Worm (Caenorhabditis elegans) whole organism, L4 larva: ENCODE data around the gene K01G5.8.

Experiments used
- F26F4.8 ChIP-seq: fragments of 200-800 bp; sonication (Bioruptor generic); conservative IDR thresholded peaks from 2 replicates; pipeline ENCODE4 v1.3.6; 2022; ENCODE audit warnings: missing genetic modification characterization, missing compliant biosample characterization
- F49E8.2 ChIP-seq: sonication (generic microtip); optimal IDR thresholded peaks from 2 replicates; lab custom pipeline; 2016; ENCODE audit warnings: missing compliant biosample characterization, mild to moderate bottlenecking, missing genetic modification characterization, borderline replicate concordance
- T20F7.1 ChIP-seq: fragments of 200-800 bp; sonication (Bioruptor generic); optimal IDR thresholded peaks from 2 replicates; lab custom pipeline; 2018; ENCODE audit warnings: mild to moderate bottlenecking, missing genetic modification characterization, missing compliant biosample characterization
- Y105C5A.15 ChIP-seq: fragments of 200-800 bp; sonication (Bioruptor generic); IDR thresholded peaks from 2 replicates; pipeline ENCODE4 v1.3.6; 2022; ENCODE audit warnings: missing genetic modification characterization, missing compliant biosample characterization
- Y5F2A.4 ChIP-seq: fragments of 200-800 bp; sonication (Bioruptor generic); optimal IDR thresholded peaks from 2 replicates; lab custom pipeline; 2018; ENCODE audit warnings: mild to moderate bottlenecking, missing genetic modification characterization, missing compliant biosample characterization
- attf-4 ChIP-seq: sonication (generic microtip); optimal IDR thresholded peaks from 3 replicates; lab custom pipeline; 2017; ENCODE audit warnings: missing biosample characterization, missing genetic modification characterization
- ceh-28 ChIP-seq: fragments of 150-350 bp; optimal IDR thresholded peaks from 2 replicates; lab custom pipeline; 2014; ENCODE audit warnings: missing biosample characterization, missing genetic modification reagents, missing genetic modification characterization
- ceh-82 ChIP-seq: sonication (generic microtip); optimal IDR thresholded peaks from 2 replicates; lab custom pipeline; 2017; ENCODE audit warnings: missing biosample characterization, missing genetic modification characterization
- cey-2 ChIP-seq: sonication (generic microtip); optimal IDR thresholded peaks from 3 replicates; lab custom pipeline; 2017; ENCODE audit warnings: missing genetic modification characterization, mild to moderate bottlenecking, missing compliant biosample characterization, antibody characterized with exemption, borderline replicate concordance; ENCODE audit not compliant: insufficient read depth
- daf-8 ChIP-seq: fragments of 200-800 bp; sonication (Bioruptor generic); IDR thresholded peaks from 2 replicates; pipeline ENCODE4 v1.3.6; 2022; ENCODE audit warnings: missing genetic modification characterization, missing compliant biosample characterization
- dmd-6 ChIP-seq: fragments of 200-800 bp; sonication (Bioruptor generic); IDR thresholded peaks from 2 replicates; pipeline ENCODE4 v1.3.6; 2022; ENCODE audit warnings: missing genetic modification reagents, missing genetic modification characterization, missing compliant biosample characterization
- dpl-1 ChIP-seq: fragments of 150-350 bp; optimal IDR thresholded peaks from 2 replicates; lab custom pipeline; 2014; ENCODE audit warnings: missing biosample characterization, missing genetic modification reagents, missing genetic modification characterization
- egl-43 ChIP-seq: fragments of 200-800 bp; sonication (Bioruptor generic); IDR thresholded peaks from 2 replicates; pipeline ENCODE4 v1.3.6; 2022; ENCODE audit warnings: missing genetic modification reagents, missing genetic modification characterization, missing compliant biosample characterization
- fkh-10 ChIP-seq: fragments of 150-350 bp; optimal IDR thresholded peaks from 2 replicates; lab custom pipeline; 2014; ENCODE audit warnings: missing biosample characterization, missing genetic modification reagents, missing genetic modification characterization
- fos-1 ChIP-seq: fragments of 150-350 bp; optimal IDR thresholded peaks from 2 replicates; lab custom pipeline; 2014; ENCODE audit warnings: missing biosample characterization, missing genetic modification characterization
- gei-8 ChIP-seq: fragments of 200-800 bp; sonication (Bioruptor generic); optimal IDR thresholded peaks from 2 replicates; lab custom pipeline; 2018; ENCODE audit warnings: mild to moderate bottlenecking, missing genetic modification characterization, missing compliant biosample characterization
- hlh-11 ChIP-seq: fragments of 200-800 bp; sonication (Bioruptor generic); optimal IDR thresholded peaks from 2 replicates; lab custom pipeline; 2018; ENCODE audit warnings: mild to moderate bottlenecking, missing genetic modification characterization, missing compliant biosample characterization
- hlh-30 ChIP-seq: sonication (generic microtip); optimal IDR thresholded peaks from 2 replicates; lab custom pipeline; 2017; ENCODE audit warnings: antibody characterized with exemption, mild to moderate bottlenecking, missing genetic modification characterization, missing compliant biosample characterization; ENCODE audit not compliant: insufficient read depth
- hmg-1.1 ChIP-seq: fragments of 200-800 bp; sonication (Bioruptor generic); IDR thresholded peaks from 2 replicates; pipeline ENCODE4 v1.3.6; 2022; ENCODE audit warnings: missing genetic modification reagents, missing genetic modification characterization, missing compliant biosample characterization
- jun-1 ChIP-seq: fragments of 150-350 bp; optimal IDR thresholded peaks from 2 replicates; lab custom pipeline; 2014; ENCODE audit warnings: missing biosample characterization, missing genetic modification reagents, missing genetic modification characterization
- lin-1 ChIP-seq: fragments of 200-800 bp; sonication (Bioruptor generic); IDR thresholded peaks from 2 replicates; pipeline ENCODE4 v1.3.6; 2022; ENCODE audit warnings: missing genetic modification reagents, missing genetic modification characterization, missing compliant biosample characterization
- lin-29 ChIP-seq: fragments of 200-800 bp; sonication (Bioruptor generic); IDR thresholded peaks from 2 replicates; pipeline ENCODE4 v1.3.6; 2022; ENCODE audit warnings: missing genetic modification reagents, missing genetic modification characterization, missing compliant biosample characterization
- lin-38 ChIP-seq: fragments of 200-800 bp; sonication (Bioruptor generic); IDR thresholded peaks from 2 replicates; pipeline ENCODE4 v1.3.6; 2022; ENCODE audit warnings: missing genetic modification reagents, missing genetic modification characterization, missing compliant biosample characterization
- lir-3 ChIP-seq: sonication (generic microtip); optimal IDR thresholded peaks from 2 replicates; lab custom pipeline; 2016; ENCODE audit warnings: mild to moderate bottlenecking, missing genetic modification characterization, missing compliant biosample characterization
- madf-5 ChIP-seq, 2 experiments: fragments of 200-800 bp; sonication (Bioruptor generic); IDR thresholded peaks; 2 replicates each; pipeline ENCODE4 v1.3.6; 2022; ENCODE audit warnings: missing compliant biosample characterization in 2 of 2, missing genetic modification characterization in 2 of 2
- madf-9 ChIP-seq: fragments of 200-800 bp; sonication (Bioruptor generic); conservative IDR thresholded peaks from 2 replicates; pipeline ENCODE4 v1.3.6; 2022; ENCODE audit warnings: missing genetic modification reagents, missing genetic modification characterization, missing compliant biosample characterization
- mdl-1 ChIP-seq, 2 experiments: fragments of 150-350 bp in 1 of 2; sonication (generic microtip) in 1 of 2; optimal IDR thresholded peaks; 2 replicates each; lab custom pipeline; 2014 to 2017; ENCODE audit warnings: missing biosample characterization in 2 of 2, missing genetic modification characterization in 2 of 2
- mep-1 ChIP-seq: fragments of 150-350 bp; sonication (generic microtip); optimal IDR thresholded peaks from 3 replicates; lab custom pipeline; 2014; ENCODE audit warnings: missing biosample characterization, missing genetic modification characterization
- mes-2 ChIP-seq: sonication (generic microtip); optimal IDR thresholded peaks from 2 replicates; lab custom pipeline; 2016; ENCODE audit warnings: missing genotype, mild to moderate bottlenecking, missing genetic modification characterization, missing compliant biosample characterization; ENCODE audit not compliant: poor library complexity, severe bottlenecking
- mxl-2 ChIP-seq: fragments of 200-800 bp; sonication (Bioruptor generic); conservative IDR thresholded peaks from 2 replicates; pipeline ENCODE4 v1.3.6; 2022; ENCODE audit warnings: missing genetic modification reagents, missing genetic modification characterization, missing compliant biosample characterization
- mxl-3 ChIP-seq: fragments of 200-800 bp; sonication (Bioruptor generic); optimal IDR thresholded peaks from 2 replicates; lab custom pipeline; 2018; ENCODE audit warnings: mild to moderate bottlenecking, missing genetic modification characterization, missing compliant biosample characterization
- nhr-10 ChIP-seq: fragments of 150-350 bp; optimal IDR thresholded peaks from 2 replicates; lab custom pipeline; 2014; ENCODE audit warnings: missing biosample characterization, missing genetic modification characterization
- nhr-102 ChIP-seq: sonication (generic microtip); optimal IDR thresholded peaks from 2 replicates; lab custom pipeline; 2016; ENCODE audit warnings: mild to moderate bottlenecking, missing genetic modification characterization, moderate library complexity, missing compliant biosample characterization
- nhr-111 ChIP-seq: fragments of 200-800 bp; sonication (Bioruptor generic); optimal IDR thresholded peaks from 2 replicates; lab custom pipeline; 2018; ENCODE audit warnings: mild to moderate bottlenecking, missing genetic modification characterization, missing compliant biosample characterization
- nhr-25 ChIP-seq: sonication (generic microtip); optimal IDR thresholded peaks from 2 replicates; lab custom pipeline; 2017; ENCODE audit warnings: missing genetic modification characterization, mild to moderate bottlenecking, missing compliant biosample characterization, antibody characterized with exemption, moderate library complexity, borderline replicate concordance; ENCODE audit not compliant: insufficient read depth
- nhr-28 ChIP-seq: fragments of 150-350 bp; optimal IDR thresholded peaks from 2 replicates; lab custom pipeline; 2014; ENCODE audit warnings: missing biosample characterization, missing genetic modification characterization
- nhr-42 ChIP-seq: fragments of 200-800 bp; sonication (Bioruptor generic); IDR thresholded peaks from 2 replicates; pipeline ENCODE4 v1.3.6; 2022; ENCODE audit warnings: missing genetic modification characterization, missing compliant biosample characterization
- nhr-48 ChIP-seq: sonication (generic microtip); optimal IDR thresholded peaks from 2 replicates; lab custom pipeline; 2016; ENCODE audit warnings: mild to moderate bottlenecking, missing genetic modification characterization, missing compliant biosample characterization
- nhr-6 ChIP-seq: fragments of 150-350 bp; optimal IDR thresholded peaks from 2 replicates; lab custom pipeline; 2014; ENCODE audit warnings: missing biosample characterization, missing genetic modification characterization
- nhr-76 ChIP-seq: fragments of 150-350 bp; optimal IDR thresholded peaks from 2 replicates; lab custom pipeline; 2014; ENCODE audit warnings: missing biosample characterization, missing genetic modification characterization
- php-3 ChIP-seq: fragments of 200-800 bp; sonication (Bioruptor generic); IDR thresholded peaks from 2 replicates; pipeline ENCODE4 v1.3.6; 2022; ENCODE audit warnings: missing genetic modification reagents, missing genetic modification characterization, missing compliant biosample characterization
- set-16 ChIP-seq: fragments of 200-800 bp; sonication (Bioruptor generic); IDR thresholded peaks from 2 replicates; pipeline ENCODE4 v1.3.6; 2022; ENCODE audit warnings: missing genetic modification reagents, missing genetic modification characterization, missing compliant biosample characterization
- skn-1 ChIP-seq: fragments of 150-350 bp; optimal IDR thresholded peaks from 2 replicates; lab custom pipeline; 2014; ENCODE audit warnings: missing biosample characterization, missing genetic modification characterization
- tra-1 ChIP-seq: fragments of 200-800 bp; sonication (Bioruptor generic); IDR thresholded peaks from 2 replicates; pipeline ENCODE4 v1.3.6; 2022; ENCODE audit warnings: missing genetic modification reagents, missing genetic modification characterization, missing compliant biosample characterization
- unc-130 ChIP-seq: sonication (generic microtip); optimal IDR thresholded peaks from 2 replicates; lab custom pipeline; 2016; ENCODE audit warnings: missing genetic modification reagents, missing genetic modification characterization, missing compliant biosample characterization
- vab-7 ChIP-seq: fragments of 200-800 bp; sonication (Bioruptor generic); IDR thresholded peaks from 2 replicates; pipeline ENCODE4 v1.3.6; 2022; ENCODE audit warnings: missing genetic modification reagents, missing genetic modification characterization, missing compliant biosample characterization
- zfp-3 ChIP-seq: fragments of 200-800 bp; sonication (Bioruptor generic); conservative IDR thresholded peaks from 2 replicates; pipeline ENCODE4 v1.3.6; 2022; ENCODE audit warnings: missing genetic modification reagents, missing genetic modification characterization, missing compliant biosample characterization
- zip-11 ChIP-seq: fragments of 200-800 bp; sonication (Bioruptor generic); IDR thresholded peaks from 2 replicates; pipeline ENCODE4 v1.3.6; 2022; ENCODE audit warnings: missing genetic modification characterization, missing compliant biosample characterization
- zip-2 ChIP-seq: fragments of 150-350 bp; optimal IDR thresholded peaks from 2 replicates; lab custom pipeline; 2014; ENCODE audit warnings: missing biosample characterization, missing genetic modification characterization

The K01G5.8 gene

DNA sequence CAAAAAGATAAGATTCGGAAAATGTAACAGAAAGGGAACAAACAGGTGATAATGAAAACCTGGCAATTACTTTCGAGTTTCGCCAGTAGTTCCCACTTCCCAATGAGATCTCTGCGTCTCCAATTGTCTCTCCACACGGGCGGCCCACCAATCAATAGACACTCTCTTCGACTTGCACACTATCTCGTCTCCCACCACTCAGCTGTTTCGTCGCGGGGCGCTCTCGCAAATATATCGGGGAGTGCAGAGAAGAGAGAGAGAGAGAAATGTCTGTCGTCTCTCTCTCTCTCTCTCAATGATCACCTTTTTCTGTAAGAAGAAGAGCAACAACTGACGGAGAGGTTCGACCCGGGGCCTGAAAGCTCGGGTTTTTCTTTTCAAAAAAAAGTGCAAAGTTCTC is 20.4 kb downstream of the K01G5.8 start (continued):
- TF ChIP-seq nhr-102 (tag; lab: Kevin White, UChicago) (peak; percentile 69), lir-3 (no peak), dmd-6 (GFP tag; lab: Robert Waterston, UW) (peak; percentile 94), fos-1 (tag; lab: Kevin White, UChicago) (no peak), nhr-48 (tag; lab: Kevin White, UChicago) (peak; percentile 80), tra-1 (GFP tag; lab: Robert Waterston, UW) (peak; percentile 52; the same call in 1 of the 2 replicates), zip-11 (GFP tag; lab: Robert Waterston, UW) (no peak), hmg-1.1 (GFP tag; lab: Robert Waterston, UW) (peak; percentile 93), daf-8 (GFP tag; lab: Robert Waterston, UW) (no peak), php-3 (peak; percentile 84), set-16 (GFP tag; lab: Robert Waterston, UW) (peak; percentile 74), hlh-30 (tag; lab: Kevin White, UChicago) (peak; percentile 89), attf-4 (tag; lab: Kevin White, UChicago) (no peak), nhr-28 (tag; lab: Kevin White, UChicago) (peak; percentile 85), T20F7.1 (GFP tag; lab: Kevin White, UChicago) (peak; percentile 38), Y105C5A.15 (0 out of 2 replicates have a peak, but pooled peaks have one; percentile 54), nhr-6 (tag; lab: Kevin White, UChicago) (peak; percentile 17), unc-130 (GFP tag; lab: Kevin White, UChicago) (peak; percentile 27), dpl-1 (GFP tag; lab: Kevin White, UChicago) (peak; percentile 52), ceh-82 (tag; lab: Kevin White, UChicago) (no peak), ceh-28 (peak; percentile 75), skn-1 (tag; lab: Kevin White, UChicago) (no peak), nhr-25 (tag; lab: Kevin White, UChicago) (peak; percentile 56), mes-2 (tag; lab: Kevin White, UChicago) (peak; percentile 77), lin-1 (GFP tag; lab: Robert Waterston, UW) (peak; percentile 93), mdl-1 (tag; optimal IDR thresholded peaks at IDR 0.05; lab: Kevin White, UChicago) (peak; percentile 17 to 53), F49E8.2 (tag; lab: Kevin White, UChicago) (no peak), mep-1 (tag; lab: Kevin White, UChicago) (peak; percentile 81), fkh-10 (peak; percentile 36), nhr-42 (GFP tag; lab: Robert Waterston, UW) (0 out of 2 replicates have a peak, but pooled peaks have one; percentile 23), zip-2 (tag; lab: Kevin White, UChicago) (no peak), cey-2 (tag; lab: Kevin White, UChicago) (no peak), egl-43 (peak; percentile 79), mxl-2 (no peak), madf-5 (GFP tag; IDR thresholded peaks at IDR 0.05; lab: Robert Waterston, UW) (no peak), mxl-3 (peak; percentile 87), lin-38 (GFP tag; lab: Robert Waterston, UW) (peak; percentile 68), nhr-10 (tag; lab: Kevin White, UChicago) (peak; percentile 13), Y5F2A.4 (peak; percentile 24), nhr-111 (GFP tag; lab: Kevin White, UChicago) (no peak), jun-1 (tag; lab: Kevin White, UChicago) (peak; percentile 17), lin-29 (GFP tag; lab: Robert Waterston, UW) (no peak), zfp-3 (GFP tag; lab: Robert Waterston, UW) (peak; percentile 68; the same call in 1 of the 2 replicates), F26F4.8 (GFP tag; lab: Robert Waterston, UW) (no peak), vab-7 (GFP tag; lab: Robert Waterston, UW) (0 out of 2 replicates have a peak, but pooled peaks have one; percentile 23), gei-8 (GFP tag; lab: Kevin White, UChicago) (peak; percentile 57), madf-9 (GFP tag; lab: Robert Waterston, UW) (peak; percentile 54; the same call in 1 of the 2 replicates), hlh-11 (tag; lab: Kevin White, UChicago) (peak; percentile 100), nhr-76 (tag; lab: Kevin White, UChicago) (no peak)
